Worm (Caenorhabditis elegans) whole organism, mixed stage, embryonic: ENCODE data around the gene zyg-11.
A peak's percentile ranks its signal among the peaks of the same experiment; 100 is the strongest.

Source experiments
- bed-3 ChIP-seq: fragments of 200-800 bp; sonication (Bioruptor generic); optimal IDR thresholded peaks from 3 replicates; lab custom pipeline; 2018; ENCODE audit warnings: mild to moderate bottlenecking, missing genetic modification characterization, moderate library complexity, missing compliant biosample characterization
- blmp-1 ChIP-seq: fragments of 150-350 bp; optimal IDR thresholded peaks from 2 replicates; lab custom pipeline; 2014; ENCODE audit warnings: missing biosample characterization, missing genetic modification characterization
- ceh-39 ChIP-seq: fragments of 150-350 bp; optimal IDR thresholded peaks from 2 replicates; lab custom pipeline; 2014; ENCODE audit warnings: missing biosample characterization, missing genetic modification characterization
- ceh-83 ChIP-seq: fragments of 200-800 bp; sonication (Bioruptor generic); optimal IDR thresholded peaks from 2 replicates; lab custom pipeline; 2018; ENCODE audit warnings: mild to moderate bottlenecking, missing genetic modification characterization, missing compliant biosample characterization
- ces-1 ChIP-seq: fragments of 150-350 bp; optimal IDR thresholded peaks from 2 replicates; lab custom pipeline; 2014; ENCODE audit warnings: missing biosample characterization, missing genetic modification reagents, missing genetic modification characterization
- cnd-1 ChIP-seq: fragments of 200-800 bp; sonication (Bioruptor generic); optimal IDR thresholded peaks from 2 replicates; lab custom pipeline; 2018; ENCODE audit warnings: mild to moderate bottlenecking, missing genetic modification characterization, missing compliant biosample characterization
- drap-1 ChIP-seq: fragments of 200-800 bp; sonication (Bioruptor generic); optimal IDR thresholded peaks from 3 replicates; lab custom pipeline; 2018; ENCODE audit warnings: mild to moderate bottlenecking, missing genetic modification characterization, missing compliant biosample characterization
- elt-1 ChIP-seq: sonication (generic microtip); optimal IDR thresholded peaks from 2 replicates; lab custom pipeline; 2017; ENCODE audit warnings: missing genetic modification characterization, mild to moderate bottlenecking, missing compliant biosample characterization, antibody characterized with exemption, moderate library complexity, borderline replicate concordance; ENCODE audit not compliant: insufficient read depth
- elt-3 ChIP-seq: fragments of 150-350 bp; optimal IDR thresholded peaks from 2 replicates; lab custom pipeline; 2014; ENCODE audit warnings: missing biosample characterization, missing genetic modification characterization
- ham-2 ChIP-seq: fragments of 200-800 bp; sonication (Bioruptor generic); optimal IDR thresholded peaks from 2 replicates; lab custom pipeline; 2018; ENCODE audit warnings: mild to moderate bottlenecking, missing genetic modification characterization, missing compliant biosample characterization
- hlh-1 ChIP-seq: fragments of 150-350 bp; optimal IDR thresholded peaks from 2 replicates; lab custom pipeline; 2014; ENCODE audit warnings: missing biosample characterization, missing genetic modification reagents, missing genetic modification characterization
- lin-32 ChIP-seq: fragments of 200-800 bp; sonication (Bioruptor generic); optimal IDR thresholded peaks from 2 replicates; lab custom pipeline; 2018; ENCODE audit warnings: mild to moderate bottlenecking, missing genetic modification characterization, missing compliant biosample characterization
- lsy-2 ChIP-seq: fragments of 150-350 bp; optimal IDR thresholded peaks from 2 replicates; lab custom pipeline; 2014; ENCODE audit warnings: missing biosample characterization, missing genetic modification characterization
- mep-1 ChIP-seq: fragments of 150-350 bp; optimal IDR thresholded peaks from 2 replicates; lab custom pipeline; 2017; ENCODE audit warnings: missing biosample characterization, missing genetic modification reagents, missing genetic modification characterization, inconsistent platforms
- mls-2 ChIP-seq: sonication (generic microtip); optimal IDR thresholded peaks from 2 replicates; lab custom pipeline; 2016; ENCODE audit warnings: mild to moderate bottlenecking, missing genetic modification characterization, moderate library complexity, missing compliant biosample characterization
- nhr-12 ChIP-seq: fragments of 150-350 bp; optimal IDR thresholded peaks from 2 replicates; lab custom pipeline; 2014; ENCODE audit warnings: missing biosample characterization, missing genetic modification characterization
- nhr-2 ChIP-seq: fragments of 150-350 bp; optimal IDR thresholded peaks from 2 replicates; lab custom pipeline; 2014; ENCODE audit warnings: missing biosample characterization, missing genetic modification characterization
- nhr-237 ChIP-seq: fragments of 150-350 bp; optimal IDR thresholded peaks from 2 replicates; lab custom pipeline; 2014; ENCODE audit warnings: missing biosample characterization, missing genetic modification characterization
- nhr-28 ChIP-seq: fragments of 150-350 bp; optimal IDR thresholded peaks from 2 replicates; lab custom pipeline; 2014; ENCODE audit warnings: missing biosample characterization, missing genetic modification characterization
- nhr-76 ChIP-seq: sonication (generic microtip); optimal IDR thresholded peaks from 2 replicates; lab custom pipeline; 2017; ENCODE audit warnings: missing biosample characterization, missing genetic modification characterization
- pha-4 ChIP-seq: fragments of 150-350 bp; optimal IDR thresholded peaks from 2 replicates; lab custom pipeline; 2018; ENCODE audit warnings: missing biosample characterization, missing genetic modification reagents, missing genetic modification characterization
- sem-2 ChIP-seq: fragments of 200-800 bp; sonication (Bioruptor generic); optimal IDR thresholded peaks from 2 replicates; lab custom pipeline; 2018; ENCODE audit warnings: mild to moderate bottlenecking, missing genetic modification characterization, missing compliant biosample characterization
- snpc-4 ChIP-seq: fragments of 150-350 bp; optimal IDR thresholded peaks from 2 replicates; lab custom pipeline; 2014; ENCODE audit warnings: missing biosample characterization, missing genetic modification characterization
- sptf-1 ChIP-seq: sonication (generic microtip); optimal IDR thresholded peaks from 2 replicates; lab custom pipeline; 2017; ENCODE audit warnings: mild to moderate bottlenecking, missing genetic modification characterization, moderate library complexity, missing compliant biosample characterization
- tbx-8 ChIP-seq: fragments of 200-800 bp; sonication (Bioruptor generic); optimal IDR thresholded peaks from 2 replicates; lab custom pipeline; 2018; ENCODE audit warnings: mild to moderate bottlenecking, missing genetic modification characterization, moderate library complexity, missing compliant biosample characterization
- unc-120 ChIP-seq: sonication (generic microtip); optimal IDR thresholded peaks from 2 replicates; lab custom pipeline; 2017; ENCODE audit warnings: missing genetic modification characterization, missing compliant biosample characterization; ENCODE audit not compliant: poor library complexity, severe bottlenecking
- unc-62 ChIP-seq: fragments of 150-350 bp; optimal IDR thresholded peaks from 2 replicates; lab custom pipeline; 2014; ENCODE audit warnings: missing biosample characterization, missing genetic modification reagents, missing genetic modification characterization
- zip-8 ChIP-seq: fragments of 150-350 bp; optimal IDR thresholded peaks from 2 replicates; lab custom pipeline; 2014; ENCODE audit warnings: missing biosample characterization, missing genetic modification characterization
- ztf-11 ChIP-seq: fragments of 150-350 bp; optimal IDR thresholded peaks from 2 replicates; lab custom pipeline; 2014; ENCODE audit warnings: missing biosample characterization, missing genetic modification characterization

zyg-11 gene

DNA sequence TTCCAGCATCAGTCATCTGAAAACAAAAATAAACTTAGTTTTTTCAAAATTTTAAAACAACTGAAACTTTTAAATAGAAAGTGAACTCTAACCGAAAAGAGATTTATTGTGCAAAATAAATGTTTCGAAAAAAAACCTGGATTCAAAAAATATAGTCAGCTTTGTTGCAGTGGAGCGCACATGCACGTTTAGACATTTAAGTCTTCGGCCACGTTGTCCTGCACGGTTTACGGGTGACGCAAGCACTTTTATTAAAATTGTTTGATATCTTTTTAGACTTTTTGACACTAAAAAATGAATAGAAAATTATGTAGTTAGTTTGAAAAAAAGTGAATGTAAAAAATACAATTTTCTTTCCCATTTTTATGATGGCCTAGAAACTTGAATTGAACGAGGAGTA, 21.9 kb downstream of the zyg-11 start, which contains the start of the genes ubh-4 and algn-6:
TSS of gene ubh-4 (minus strand) at position 182 of the 400 bp plus-strand sequence.
TSS of gene algn-6 (plus strand) at position 387 of the 400 bp plus-strand sequence.
- TF ChIP-seq ceh-39 (tag; lab: Kevin White, UChicago) (peak; percentile 16), ces-1 (GFP tag; lab: Kevin White, UChicago) (no peak), ztf-11 (tag; lab: Kevin White, UChicago) (no peak), mep-1 (peak; percentile 59), mls-2 (no peak), lin-32 (no peak), bed-3 (no peak), blmp-1 (tag; lab: Kevin White, UChicago) (no peak), tbx-8 (GFP tag; lab: Kevin White, UChicago) (no peak), elt-3 (tag; lab: Kevin White, UChicago) (no peak), elt-1 (no peak), lsy-2 (peak; percentile 90), nhr-2 (tag; lab: Kevin White, UChicago) (no peak), sem-2 (no peak), sptf-1 (tag; lab: Kevin White, UChicago) (no peak), nhr-12 (tag; lab: Kevin White, UChicago) (no peak), snpc-4 (tag; lab: Kevin White, UChicago) (no peak), nhr-28 (tag; lab: Kevin White, UChicago) (no peak)

DNA sequence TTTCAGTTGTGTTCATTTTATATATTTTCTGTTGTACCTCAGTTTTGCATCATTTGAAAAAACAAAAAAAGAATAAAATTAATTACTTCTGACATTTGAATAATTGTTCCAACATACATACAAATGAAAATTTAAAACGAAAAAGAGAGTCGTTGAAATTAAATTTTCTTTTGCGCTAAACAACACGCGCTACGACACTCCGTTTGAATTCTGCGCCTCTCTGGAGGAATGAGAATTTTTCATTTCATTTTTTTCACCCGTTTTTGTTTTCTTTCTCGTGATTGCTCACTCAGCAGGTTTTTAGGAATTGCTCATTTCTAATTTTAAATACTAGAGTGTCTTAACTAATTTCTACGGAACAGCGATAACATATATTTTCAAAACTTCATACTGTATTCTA, 24.2 kb downstream of the zyg-11 start:
- TF ChIP-seq ces-1 (GFP tag; lab: Kevin White, UChicago) (peak; percentile 88), nhr-76 (tag; lab: Kevin White, UChicago) (no peak), lsy-2 (peak; percentile 33)
- TF ChIP-seq, all 35 proteins: peak for 2

DNA sequence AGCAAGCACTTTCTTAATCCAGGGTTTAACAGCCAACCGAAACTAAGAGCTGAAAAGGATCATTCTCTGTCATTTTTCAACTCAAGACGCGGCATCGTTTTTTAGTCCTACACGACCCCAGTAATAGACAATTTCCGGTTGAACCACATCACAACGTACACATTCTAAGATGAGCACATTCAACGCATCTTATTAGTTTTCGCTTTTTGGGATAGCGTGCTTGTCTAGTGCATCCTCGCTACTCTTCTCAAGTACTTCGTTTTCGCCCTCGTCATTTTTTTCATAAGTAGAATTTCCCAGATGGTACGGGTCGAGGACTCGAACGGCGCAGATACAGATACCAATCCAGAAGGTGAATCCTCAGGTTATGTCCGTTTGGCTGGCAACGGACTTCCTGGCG, 24.8 kb downstream of the zyg-11 start, which contains the start of gene T05H10.1:
TSS of gene T05H10.1 (plus strand) at position 301 of the 400 bp plus-strand sequence.
- TF ChIP-seq nhr-2 (tag; lab: Kevin White, UChicago) (no peak), hlh-1 (no peak), elt-1 (no peak), nhr-237 (no peak), unc-62 (no peak)

DNA sequence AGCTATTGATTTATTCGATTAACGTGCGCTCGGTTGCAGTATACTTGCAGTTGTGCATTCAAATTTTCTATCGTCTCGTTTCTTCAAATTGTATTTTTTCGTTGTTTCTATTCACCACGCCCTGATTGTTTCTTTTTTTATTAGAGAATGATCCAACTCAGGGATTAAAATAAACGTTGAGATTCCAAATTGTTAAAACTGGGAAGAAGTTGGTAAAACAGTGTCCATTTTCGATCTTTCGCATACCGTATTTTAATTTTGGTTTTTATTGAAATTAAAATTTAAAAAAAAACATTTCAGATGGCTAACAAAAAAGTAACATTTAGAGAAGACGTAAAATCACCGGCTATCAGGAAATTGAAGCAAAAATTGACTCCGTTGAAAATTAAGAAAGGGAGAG, 29.8 kb downstream of the zyg-11 start, which contains the start of gene apn-1:
TSS of gene apn-1 (plus strand) at position 301 of the 400 bp plus-strand sequence.
- TF ChIP-seq mep-1 (no peak), bed-3 (no peak), unc-120 (tag; lab: Kevin White, UChicago) (no peak), ceh-39 (tag; lab: Kevin White, UChicago) (no peak), mls-2 (no peak), zip-8 (tag; lab: Kevin White, UChicago) (no peak), snpc-4 (tag; lab: Kevin White, UChicago) (no peak), drap-1 (GFP tag; lab: Kevin White, UChicago) (no peak), cnd-1 (tag; lab: Kevin White, UChicago) (no peak), hlh-1 (no peak), nhr-2 (tag; lab: Kevin White, UChicago) (no peak), sem-2 (no peak), nhr-237 (no peak), lin-32 (no peak), nhr-28 (tag; lab: Kevin White, UChicago) (no peak), ham-2 (no peak)

DNA sequence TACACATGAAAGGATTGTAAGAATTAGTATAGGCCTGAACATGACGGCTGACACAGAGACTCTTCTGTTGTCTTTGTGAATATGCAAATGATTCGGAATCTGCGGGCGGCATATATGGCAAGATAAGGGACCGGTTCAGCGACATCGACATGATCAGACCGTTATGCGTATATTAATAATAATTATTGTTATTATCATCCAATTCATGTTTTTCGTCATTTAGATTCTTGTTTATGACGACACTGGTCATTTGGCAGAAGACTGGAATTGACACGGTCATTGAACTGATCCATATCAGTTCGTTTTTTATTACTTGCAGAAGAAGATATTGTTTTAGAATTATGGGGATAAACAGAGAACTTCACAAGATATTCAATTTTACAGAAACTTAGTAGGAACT, 33.0 kb downstream of the zyg-11 start, which contains the start of gene mtre-1:
TSS of gene mtre-1 (minus strand) at position 101 of the 400 bp plus-strand sequence.
- peak; percentile 41 for TF ChIP-seq elt-1
- TF ChIP-seq ceh-39 (tag; lab: Kevin White, UChicago), result no peak
- TF ChIP-seq elt-3 (tag; lab: Kevin White, UChicago), result no peak
- no peak for TF ChIP-seq blmp-1 (tag; lab: Kevin White, UChicago)
- TF ChIP-seq ceh-83 (GFP tag; lab: Kevin White, UChicago), result no peak
- TF ChIP-seq mls-2, result no peak
- no peak for TF ChIP-seq pha-4

DNA sequence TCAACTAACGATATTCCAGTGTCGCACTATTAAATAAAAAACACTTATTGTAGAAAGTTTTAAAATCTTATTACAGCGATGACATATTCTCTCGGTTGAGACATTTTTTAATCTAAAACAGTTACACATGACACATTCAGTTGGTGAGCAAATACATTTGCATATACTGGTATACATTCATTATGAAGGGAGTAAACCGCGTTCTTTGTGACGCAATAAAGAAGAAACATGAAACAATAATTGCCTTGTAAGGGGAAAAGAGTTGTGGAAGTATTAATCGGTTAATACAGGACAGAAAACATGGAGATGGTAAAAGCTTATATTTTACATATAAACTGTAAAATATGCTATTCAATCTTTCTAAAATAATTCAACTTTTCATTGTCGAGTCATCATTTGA, 33.9 kb downstream of the zyg-11 start:
- TF ChIP-seq zip-8 (tag; lab: Kevin White, UChicago), result peak; percentile 94
- peak; percentile 56 for TF ChIP-seq nhr-2 (tag; lab: Kevin White, UChicago)
- TF ChIP-seq elt-3 (tag; lab: Kevin White, UChicago), result no peak
